Worm (Caenorhabditis elegans): ENCODE measurements around the gene ecps-1.

ecps-1 gene

DNA sequence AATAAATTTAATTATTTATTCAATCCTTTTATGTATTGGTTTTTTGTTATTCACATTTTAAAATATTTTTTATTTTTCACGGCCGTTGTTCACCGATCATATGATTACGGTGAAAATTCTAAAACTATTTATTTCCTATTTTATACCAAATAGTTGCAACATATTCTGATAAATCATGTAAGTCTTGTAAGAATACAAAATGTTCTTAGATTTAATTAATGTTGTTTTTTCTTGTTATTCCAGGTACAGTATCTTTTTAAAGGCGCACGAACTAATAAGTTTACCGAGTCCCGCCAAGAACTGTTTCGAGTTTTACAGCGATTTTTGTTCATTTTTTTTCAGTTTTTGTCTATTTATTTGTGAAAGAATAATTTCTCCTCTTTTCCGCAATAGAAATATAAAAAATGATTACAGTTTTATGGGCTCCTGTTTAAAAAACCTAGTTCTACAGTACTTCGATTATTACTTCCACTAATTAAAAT lies 9.3 kb upstream of the ecps-1 start, which contains the start of gene D2045.5:
TSS of gene D2045.5 (minus strand) at position 51 of the 482 bp plus-strand sequence.
- TF ChIP-seq M03D4.4 (tag; optimal IDR thresholded peaks at IDR 0.05) (no peak), ham-2 (GFP tag; optimal IDR thresholded peaks at IDR 0.05) (no peak), mep-1 (tag; optimal IDR thresholded peaks at IDR 0.05) (no peak), snpc-4 (tag; optimal IDR thresholded peaks at IDR 0.05) (no peak), ceh-43 (GFP tag; optimal IDR thresholded peaks at IDR 0.05) (no peak), nhr-76 (tag; optimal IDR thresholded peaks at IDR 0.05) (no peak), drap-1 (GFP tag; optimal IDR thresholded peaks at IDR 0.05) (no peak), flh-1 (GFP tag; optimal IDR thresholded peaks at IDR 0.05) (no peak), zip-8 (tag; optimal IDR thresholded peaks at IDR 0.05) (no peak), bed-3 (GFP tag; optimal IDR thresholded peaks at IDR 0.05) (no peak), lin-13 (tag; optimal IDR thresholded peaks at IDR 0.05) (no peak), nhr-2 (tag; optimal IDR thresholded peaks at IDR 0.05) (no peak), nhr-28 (tag; optimal IDR thresholded peaks at IDR 0.05) (no peak), tbx-8 (GFP tag; optimal IDR thresholded peaks at IDR 0.05) (no peak), hlh-1 (tag; optimal IDR thresholded peaks at IDR 0.05) (no peak), nhr-12 (tag; optimal IDR thresholded peaks at IDR 0.05) (no peak)

DNA sequence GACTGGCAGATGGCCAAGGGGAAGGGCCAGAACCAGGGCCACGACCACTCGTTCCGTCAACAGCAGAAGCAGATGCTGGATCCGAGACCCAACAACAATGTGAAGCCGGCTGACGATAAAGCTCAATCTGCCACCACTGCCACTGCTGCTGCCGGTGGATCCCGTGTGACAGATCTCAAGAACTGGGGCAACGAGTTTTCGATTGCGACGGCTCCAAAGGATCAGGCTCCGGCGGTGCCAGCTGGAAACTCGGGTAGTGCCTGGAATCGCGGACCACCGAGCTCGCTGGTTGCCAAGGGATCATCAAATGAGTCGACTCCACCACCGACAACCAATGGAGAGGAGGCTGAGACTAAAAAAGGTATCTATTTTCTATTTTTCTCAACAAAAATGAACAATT lies 4.1 kb upstream of the ecps-1 start:
- TF ChIP-seq hlh-1 (tag; optimal IDR thresholded peaks at IDR 0.05), result no peak
- TF ChIP-seq blmp-1 (tag; optimal IDR thresholded peaks at IDR 0.05), result no peak
- TF ChIP-seq nhr-12 (tag; optimal IDR thresholded peaks at IDR 0.05), result no peak
- no peak for TF ChIP-seq ztf-11 (tag; optimal IDR thresholded peaks at IDR 0.05)
- TF ChIP-seq ceh-83 (GFP tag; optimal IDR thresholded peaks at IDR 0.05), result no peak
- TF ChIP-seq sem-2 (GFP tag; optimal IDR thresholded peaks at IDR 0.05), result no peak
- no peak for TF ChIP-seq drap-1 (GFP tag; optimal IDR thresholded peaks at IDR 0.05)
- TF ChIP-seq mep-1 (tag; optimal IDR thresholded peaks at IDR 0.05), result no peak
- TF ChIP-seq nhr-237 (tag; optimal IDR thresholded peaks at IDR 0.05), result no peak
- no peak for TF ChIP-seq lin-32 (GFP tag; optimal IDR thresholded peaks at IDR 0.05)
- no peak for TF ChIP-seq sptf-1 (tag; optimal IDR thresholded peaks at IDR 0.05)
- TF ChIP-seq nhr-76 (tag; optimal IDR thresholded peaks at IDR 0.05), result no peak
- TF ChIP-seq zip-8 (tag; optimal IDR thresholded peaks at IDR 0.05), result no peak
- TF ChIP-seq lin-13 (tag; optimal IDR thresholded peaks at IDR 0.05), result no peak

DNA sequence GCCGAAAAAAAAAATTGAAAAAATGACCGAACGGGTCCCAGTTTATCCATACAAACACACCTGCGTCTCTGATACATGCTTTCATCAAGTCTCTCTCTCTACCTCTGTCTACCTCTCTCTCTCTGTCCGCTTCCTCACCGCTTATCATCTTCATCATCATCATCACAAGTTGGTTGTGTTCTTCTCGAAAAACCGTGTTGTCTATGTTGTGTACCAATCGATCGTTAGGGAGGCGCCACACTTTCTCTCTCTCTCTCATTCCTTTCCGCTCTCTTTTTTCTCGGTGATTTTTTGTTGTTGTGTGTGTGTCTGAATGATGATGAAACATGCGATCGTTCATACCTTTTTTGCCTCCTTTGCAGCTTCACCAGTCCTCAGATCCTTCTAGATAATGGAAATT lies 3.3 kb upstream of the ecps-1 start:
- TF ChIP-seq ham-2 (GFP tag; optimal IDR thresholded peaks at IDR 0.05) (peak; percentile 6), ceh-83 (GFP tag; optimal IDR thresholded peaks at IDR 0.05) (no peak)

DNA sequence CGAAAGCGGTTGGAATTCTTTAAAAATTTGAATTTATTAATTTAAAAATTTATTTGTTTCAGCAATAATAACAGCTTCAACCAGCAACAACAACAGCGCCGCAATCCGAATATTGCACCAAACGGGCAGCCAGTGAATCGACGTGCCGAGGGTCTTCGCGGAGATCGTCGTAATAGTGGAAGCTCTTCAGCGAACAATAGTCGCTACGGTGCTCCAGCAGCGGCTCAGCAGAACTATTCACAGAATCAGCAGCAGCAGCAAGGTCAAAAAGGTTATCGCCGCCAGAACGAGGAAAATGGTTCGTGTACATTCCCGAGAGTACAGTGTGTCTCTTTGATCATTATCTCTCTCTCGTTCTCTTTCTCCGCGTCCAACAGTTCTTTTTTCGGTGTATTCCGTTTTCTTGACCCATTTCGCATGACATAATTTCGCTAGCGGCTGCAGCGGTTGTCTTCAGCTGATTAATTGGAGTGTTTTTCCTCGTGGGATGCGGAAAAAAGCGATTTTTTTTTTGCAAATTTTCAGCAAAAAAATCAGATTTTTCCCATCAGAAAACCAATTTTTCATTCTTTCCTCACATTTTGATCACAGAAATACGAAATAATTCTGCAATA lies 2.7 kb upstream of the ecps-1 start:
- TF ChIP-seq cnd-1 (tag; optimal IDR thresholded peaks at IDR 0.05), result no peak

DNA sequence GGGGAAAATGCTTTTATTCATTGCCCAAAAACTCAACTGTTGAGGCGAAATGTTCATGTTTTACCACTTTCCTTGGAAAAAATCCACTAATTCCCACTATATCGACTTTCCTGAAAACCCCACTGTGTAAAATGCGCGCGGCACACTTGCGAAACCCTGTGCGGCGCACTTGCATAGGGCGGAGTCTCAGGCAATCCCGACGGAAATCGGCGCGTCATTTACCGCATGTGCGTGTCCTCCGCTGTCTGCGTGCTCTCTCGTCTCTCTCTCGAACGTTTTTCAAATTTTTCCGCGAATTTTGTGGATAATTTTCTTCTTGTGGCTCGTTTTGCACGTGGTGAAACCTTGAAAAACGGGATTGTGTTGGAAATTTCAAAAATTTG lies 804 bp upstream of the ecps-1 start, which contains the start of gene atx-2:
TSS of gene atx-2 (plus strand) at position 226 of the 383 bp plus-strand sequence.
- peak; percentile 66 for TF ChIP-seq nhr-237 (tag; optimal IDR thresholded peaks at IDR 0.05)
- TF ChIP-seq mls-2 (tag; optimal IDR thresholded peaks at IDR 0.05), result peak; percentile 100
- peak; percentile 98 for TF ChIP-seq M03D4.4 (tag; optimal IDR thresholded peaks at IDR 0.05)
- TF ChIP-seq ces-1 (GFP tag; optimal IDR thresholded peaks at IDR 0.05), result peak; percentile 34
- peak; percentile 93 for TF ChIP-seq ceh-83 (GFP tag; optimal IDR thresholded peaks at IDR 0.05)
- no peak for TF ChIP-seq snpc-4 (tag; optimal IDR thresholded peaks at IDR 0.05)
- TF ChIP-seq ztf-11 (tag; optimal IDR thresholded peaks at IDR 0.05), result peak; percentile 100
- peak; percentile 96 for TF ChIP-seq ham-2 (GFP tag; optimal IDR thresholded peaks at IDR 0.05)
- peak; percentile 54 for TF ChIP-seq ceh-39 (tag; optimal IDR thresholded peaks at IDR 0.05)
- TF ChIP-seq nhr-28 (tag; optimal IDR thresholded peaks at IDR 0.05), result peak; percentile 74
- peak; percentile 92 for TF ChIP-seq hlh-1 (tag; optimal IDR thresholded peaks at IDR 0.05)
- TF ChIP-seq sptf-1 (tag; optimal IDR thresholded peaks at IDR 0.05), result peak; percentile 99
- no peak for TF ChIP-seq zip-8 (tag; optimal IDR thresholded peaks at IDR 0.05)
- TF ChIP-seq pha-4 (tag; optimal IDR thresholded peaks at IDR 0.05), result peak; percentile 91
- peak; percentile 80 for TF ChIP-seq elt-3 (tag; optimal IDR thresholded peaks at IDR 0.05)
- peak; percentile 95 for TF ChIP-seq lin-13 (tag; optimal IDR thresholded peaks at IDR 0.05)
- peak; percentile 98 for TF ChIP-seq unc-120 (tag; optimal IDR thresholded peaks at IDR 0.05; ENCODE audit: poor library complexity, severe bottlenecking)
- TF ChIP-seq lsy-2 (tag; optimal IDR thresholded peaks at IDR 0.05), result peak; percentile 68
- TF ChIP-seq nhr-12 (tag; optimal IDR thresholded peaks at IDR 0.05), result peak; percentile 100
- peak; percentile 95 for TF ChIP-seq sem-2 (GFP tag; optimal IDR thresholded peaks at IDR 0.05)
- peak; percentile 96 for TF ChIP-seq bed-3 (GFP tag; optimal IDR thresholded peaks at IDR 0.05)
- TF ChIP-seq ceh-43 (GFP tag; optimal IDR thresholded peaks at IDR 0.05), result peak; percentile 97
- TF ChIP-seq tbx-8 (GFP tag; optimal IDR thresholded peaks at IDR 0.05), result peak; percentile 90
- TF ChIP-seq mab-5 (tag; optimal IDR thresholded peaks at IDR 0.05), result peak; percentile 62
- TF ChIP-seq blmp-1 (tag; optimal IDR thresholded peaks at IDR 0.05), result peak; percentile 91
- TF ChIP-seq drap-1 (GFP tag; optimal IDR thresholded peaks at IDR 0.05), result peak; percentile 99
- TF ChIP-seq flh-1 (GFP tag; optimal IDR thresholded peaks at IDR 0.05), result peak; percentile 93
- peak; percentile 98 for TF ChIP-seq nhr-76 (tag; optimal IDR thresholded peaks at IDR 0.05)
- peak; percentile 92 for TF ChIP-seq elt-1 (tag; optimal IDR thresholded peaks at IDR 0.05; ENCODE audit: borderline replicate concordance, insufficient read depth)
- TF ChIP-seq unc-62 (GFP tag; optimal IDR thresholded peaks at IDR 0.05), result peak; percentile 81
- TF ChIP-seq lin-32 (GFP tag; optimal IDR thresholded peaks at IDR 0.05), result peak; percentile 97
- peak; percentile 76 for TF ChIP-seq mep-1 (tag; optimal IDR thresholded peaks at IDR 0.05)
- TF ChIP-seq cnd-1 (tag; optimal IDR thresholded peaks at IDR 0.05), result peak; percentile 98
- no peak for TF ChIP-seq nhr-2 (tag; optimal IDR thresholded peaks at IDR 0.05)
- TF ChIP-seq unc-39 (tag; optimal IDR thresholded peaks at IDR 0.05), result peak; percentile 100
